Worm (Caenorhabditis elegans): ENCODE results near the gene cyp-13A2.

The cyp-13A2 gene

ce11 chrII:9782337-9782736, 5.1 kb downstream of the cyp-13A2 start, which contains the start of gene T10B9.14:
TSS of gene T10B9.14 (minus strand) at chrII:9782437.
- TF ChIP-seq unc-62 (GFP tag; optimal IDR thresholded peaks at IDR 0.05), result no peak

ce11 chrII:9781842-9782241, 5.6 kb downstream of the cyp-13A2 start, which contains the start of gene cyp-13A1:
TSS of gene cyp-13A1 (minus strand) at chrII:9781997.
- TF ChIP-seq unc-62 (GFP tag; optimal IDR thresholded peaks at IDR 0.05), result no peak

DNA sequence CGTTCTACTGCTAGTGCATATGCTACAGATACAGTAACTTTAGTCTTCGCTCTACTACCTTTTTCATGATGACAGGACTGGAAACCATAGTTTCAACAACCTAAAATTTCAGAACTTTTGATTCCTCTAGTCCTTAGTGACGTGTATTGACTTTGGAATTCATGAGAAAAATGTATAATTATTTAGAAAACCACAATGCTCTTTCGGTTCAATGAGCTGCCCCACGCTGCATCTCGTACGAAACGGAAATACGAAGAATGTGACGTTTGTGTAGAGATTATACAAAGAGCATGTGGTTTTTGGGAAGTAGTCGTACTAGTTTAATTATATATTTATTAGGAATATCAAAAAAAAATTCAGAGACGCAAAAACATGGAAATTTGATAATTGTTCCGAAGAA, 8.9 kb downstream of the cyp-13A2 start:
- no peak for TF ChIP-seq unc-62 (GFP tag; optimal IDR thresholded peaks at IDR 0.05)

DNA sequence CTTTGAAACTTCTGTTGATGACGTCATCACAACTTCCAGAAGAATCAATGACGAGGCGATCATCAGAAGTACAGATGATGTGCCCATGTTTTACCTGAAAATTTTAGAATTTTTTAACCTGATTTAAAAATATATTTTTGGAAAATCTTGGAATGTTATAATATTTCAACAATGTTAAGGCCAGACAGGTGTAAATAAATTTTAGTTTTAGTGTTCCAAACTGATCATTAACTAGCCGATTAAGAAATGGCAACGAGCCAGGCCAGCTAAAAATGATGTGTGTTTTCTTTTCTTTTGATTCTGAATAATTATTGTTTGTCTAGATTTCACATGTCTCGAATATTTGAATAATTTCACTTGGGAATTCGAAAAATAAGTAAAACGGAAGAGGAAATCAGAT, 11.6 kb downstream of the cyp-13A2 start, which contains the start of gene T10B9.9:
T10B9.9 (minus strand) TSS at position 101 of the 400 bp plus-strand sequence.
- no peak for TF ChIP-seq unc-62 (GFP tag; optimal IDR thresholded peaks at IDR 0.05)

ce11 chrII:9774653-9775052, 12.8 kb downstream of the cyp-13A2 start:
- no peak for TF ChIP-seq unc-62 (GFP tag; optimal IDR thresholded peaks at IDR 0.05)

ce11 chrII:9773892-9774581, 13.4 kb downstream of the cyp-13A2 start, which contains the start of gene ZK1321.4:
TSS of gene ZK1321.4 (minus strand) at chrII:9773942.
- TF ChIP-seq unc-62 (GFP tag; optimal IDR thresholded peaks at IDR 0.05), result no peak

DNA sequence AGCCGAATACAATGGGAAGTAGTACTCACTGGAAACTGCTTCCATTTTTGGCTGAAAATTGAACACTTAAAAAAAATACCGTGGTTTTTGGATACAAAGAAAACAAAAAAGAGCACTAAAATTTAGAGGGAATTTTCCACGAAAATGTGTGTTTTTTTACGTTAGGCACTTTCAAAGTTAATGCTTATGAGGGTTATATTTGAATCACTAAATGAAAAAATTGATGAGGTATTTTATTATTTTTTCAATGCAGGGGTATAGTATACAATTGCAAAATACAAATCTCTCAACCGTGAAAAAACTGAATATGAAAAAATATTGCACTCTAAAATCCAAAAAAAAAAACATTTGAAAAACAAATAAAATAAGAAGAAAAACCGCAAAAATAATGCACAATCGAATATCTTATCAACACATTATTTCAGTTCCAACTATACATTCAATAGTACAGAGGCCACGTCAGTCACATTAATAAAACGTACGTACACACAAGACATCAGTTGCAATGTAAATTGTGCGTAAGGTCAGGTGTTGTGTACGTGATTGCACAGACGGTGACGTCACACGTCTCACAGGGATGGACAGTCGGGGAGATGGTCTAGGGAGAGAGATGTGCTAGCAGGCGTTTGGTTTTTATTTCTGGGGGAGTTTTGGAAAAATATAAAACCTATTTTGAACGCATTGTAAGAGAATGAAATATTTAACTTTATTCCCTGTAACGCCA, 17.5 kb downstream of the cyp-13A2 start, which contains the start of gene aqp-10:
aqp-10 (minus strand) TSS at position 51 of the 724 bp plus-strand sequence.
- no peak for TF ChIP-seq unc-62 (GFP tag; optimal IDR thresholded peaks at IDR 0.05)

ce11 chrII:9764696-9765095, 22.7 kb downstream of the cyp-13A2 start:
- no peak for TF ChIP-seq unc-62 (GFP tag; optimal IDR thresholded peaks at IDR 0.05)

- no peak for TF ChIP-seq unc-62 (GFP tag; optimal IDR thresholded peaks at IDR 0.05)
These were observed 28.0 kb downstream of the cyp-13A2 start for ce11 chrII:9759382-9759781.

DNA sequence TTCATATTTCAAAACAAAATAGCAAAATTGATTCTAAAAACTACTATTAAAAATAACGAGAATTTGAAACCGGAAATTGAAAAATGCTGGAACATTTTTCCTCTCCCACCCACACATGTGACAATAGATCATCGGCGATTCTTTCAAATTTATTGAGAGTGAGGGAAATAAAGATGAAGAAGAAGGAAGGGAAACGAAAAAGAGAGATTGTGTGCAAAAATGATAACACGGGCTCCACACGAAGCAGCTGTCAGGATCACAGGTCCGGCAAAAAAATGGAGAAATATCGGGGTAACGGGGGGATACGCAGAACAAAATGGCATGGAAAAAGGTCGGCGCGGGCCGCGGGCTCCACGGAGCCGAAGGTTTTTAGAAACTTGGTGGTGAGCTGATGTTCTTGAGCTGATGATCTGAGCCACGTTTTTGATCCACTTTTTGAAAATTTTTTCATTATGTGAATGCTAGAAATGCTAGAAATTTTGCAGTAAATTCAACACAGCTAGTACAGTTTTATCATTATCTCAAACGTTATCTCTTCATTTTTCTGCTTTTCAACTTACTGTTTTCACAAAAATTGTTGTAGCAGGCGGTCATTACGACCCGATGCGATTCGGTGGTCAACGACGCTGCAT, 29.7 kb downstream of the cyp-13A2 start, which contains the start of gene shk-1:
shk-1 (plus strand) TSS at position 582 of the 632 bp plus-strand sequence.
- no peak for TF ChIP-seq unc-62 (GFP tag; optimal IDR thresholded peaks at IDR 0.05)

ce11 chrII:9755425-9755824, 32.0 kb downstream of the cyp-13A2 start:
- TF ChIP-seq unc-62 (GFP tag; optimal IDR thresholded peaks at IDR 0.05), result no peak

DNA sequence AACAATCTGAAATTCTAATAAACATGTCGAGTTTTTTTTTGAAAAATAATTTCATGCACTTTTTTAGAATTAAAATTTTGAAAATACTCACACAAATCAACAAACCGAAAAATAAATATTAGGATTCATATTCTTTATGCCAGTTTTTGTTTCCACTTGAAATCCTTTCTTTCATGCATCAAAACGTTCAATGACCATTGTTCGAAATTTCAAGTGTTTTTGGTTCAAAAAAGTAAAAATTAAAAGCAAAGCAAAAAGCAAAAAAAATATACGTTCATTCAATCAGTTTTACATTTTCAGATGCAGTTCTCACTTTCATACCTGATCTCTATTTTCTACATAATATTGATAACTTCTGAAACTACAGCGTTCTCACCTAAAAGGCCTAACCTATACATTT, 33.7 kb downstream of the cyp-13A2 start, which contains the start of gene ZK1321.1:
ZK1321.1 (plus strand) TSS at position 301 of the 400 bp plus-strand sequence.
- no peak for TF ChIP-seq unc-62 (GFP tag; optimal IDR thresholded peaks at IDR 0.05)

DNA sequence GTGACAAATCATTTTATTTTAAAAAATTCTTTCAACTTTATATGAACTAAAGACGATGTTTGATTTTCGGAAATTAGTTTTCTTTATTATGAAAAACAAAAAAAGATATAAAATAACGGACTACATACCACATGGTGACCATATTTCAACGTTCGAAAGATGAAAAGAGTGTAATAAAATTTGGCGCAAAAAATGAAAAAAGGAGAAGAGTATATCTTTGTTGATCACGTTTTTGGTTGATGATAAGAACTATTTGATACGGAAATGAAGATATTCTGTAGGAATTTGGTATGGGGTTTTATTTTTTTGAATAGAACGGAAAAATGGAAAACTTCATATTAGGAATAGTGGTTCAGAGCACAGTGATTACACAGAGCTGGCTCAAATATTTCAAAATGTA, 34.4 kb downstream of the cyp-13A2 start, which contains the start of gene Y53C12B.7:
Y53C12B.7 (minus strand) TSS at position 163 of the 400 bp plus-strand sequence.
- no peak for TF ChIP-seq unc-62 (GFP tag; optimal IDR thresholded peaks at IDR 0.05)

DNA sequence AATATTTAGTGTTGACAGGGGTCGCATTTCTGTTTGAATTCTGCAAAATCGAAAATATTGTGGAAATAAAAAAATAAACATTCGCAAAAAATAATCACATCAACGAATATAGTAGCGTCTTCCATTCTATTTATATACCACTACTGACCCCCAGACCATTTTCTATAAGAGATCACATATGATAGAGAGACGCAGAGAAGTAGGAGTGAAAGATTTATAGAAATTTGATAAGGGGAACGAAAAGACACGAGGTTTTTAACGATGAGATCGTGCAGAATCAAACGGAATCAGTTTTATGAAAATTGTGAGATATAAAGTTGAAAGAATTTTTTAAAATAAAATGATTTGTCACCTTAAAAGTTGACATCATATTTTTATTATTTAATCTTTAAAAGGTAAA, 35.2 kb downstream of the cyp-13A2 start:
- TF ChIP-seq unc-62 (GFP tag; optimal IDR thresholded peaks at IDR 0.05), result no peak

DNA sequence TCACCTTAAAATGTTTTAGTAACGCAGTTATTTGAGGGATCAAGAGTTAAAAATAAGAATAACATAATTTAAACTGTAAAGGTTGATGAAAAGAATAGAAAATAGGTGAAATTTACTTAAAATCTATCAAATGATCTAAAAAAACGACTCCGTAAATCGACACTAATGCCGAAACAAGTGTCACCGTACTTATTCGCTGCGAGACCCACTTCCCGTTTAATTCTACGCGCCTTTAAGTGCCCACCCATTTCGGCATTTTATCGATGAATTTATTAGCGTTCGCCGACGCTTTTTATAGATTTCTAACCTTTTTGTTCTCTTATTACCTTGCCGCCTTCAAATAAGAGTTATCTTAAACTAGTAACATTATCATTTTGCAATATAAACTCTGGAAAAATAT, 41.4 kb downstream of the cyp-13A2 start, which contains the start of the genes Y53C12B.1 and nos-3:
Y53C12B.1 (minus strand) TSS at position 10 of the 400 bp plus-strand sequence.
nos-3 (plus strand) TSS at position 248 of the 400 bp plus-strand sequence.
- no peak for TF ChIP-seq unc-62 (GFP tag; optimal IDR thresholded peaks at IDR 0.05)

ce11 chrII:9742784-9743183, 44.6 kb downstream of the cyp-13A2 start, which contains the start of gene pno-1:
TSS of gene pno-1 (minus strand) at chrII:9742884.
- TF ChIP-seq unc-62 (GFP tag; optimal IDR thresholded peaks at IDR 0.05), result no peak
